Worm (Caenorhabditis elegans): ENCODE data around the gene ZK938.11.

ZK938.11 gene

ce11 chrII:9838260-9838935, 1.8 kb downstream of the ZK938.11 start, which contains the start of gene arrd-4:
Gene arrd-4 (minus strand): TSS chrII:9838310.
- TF ChIP-seq ztf-29 (GFP tag; IDR thresholded peaks at IDR 0.05) (no peak), tab-1 (GFP tag; IDR thresholded peaks at IDR 0.05) (0 out of 2 replicates have a peak, but pooled peaks have one; percentile 7)

ce11 chrII:9835958-9836357, 4.3 kb downstream of the ZK938.11 start:
- TF ChIP-seq ztf-29 (GFP tag; IDR thresholded peaks at IDR 0.05) (no peak), cog-1 (tag; optimal IDR thresholded peaks at IDR 0.05) (no peak), tab-1 (GFP tag; IDR thresholded peaks at IDR 0.05) (no peak), ref-1 (GFP tag; conservative IDR thresholded peaks at IDR 0.05) (no peak), klf-2 (GFP tag; conservative IDR thresholded peaks at IDR 0.05) (no peak), flt-1 (GFP tag; IDR thresholded peaks at IDR 0.05) (no peak), T22C8.4 (GFP tag; IDR thresholded peaks at IDR 0.05) (no peak), ztf-23 (GFP tag; IDR thresholded peaks at IDR 0.05) (no peak), med-1 (GFP tag; optimal IDR thresholded peaks at IDR 0.05; ENCODE audit: insufficient read depth) (no peak)

DNA sequence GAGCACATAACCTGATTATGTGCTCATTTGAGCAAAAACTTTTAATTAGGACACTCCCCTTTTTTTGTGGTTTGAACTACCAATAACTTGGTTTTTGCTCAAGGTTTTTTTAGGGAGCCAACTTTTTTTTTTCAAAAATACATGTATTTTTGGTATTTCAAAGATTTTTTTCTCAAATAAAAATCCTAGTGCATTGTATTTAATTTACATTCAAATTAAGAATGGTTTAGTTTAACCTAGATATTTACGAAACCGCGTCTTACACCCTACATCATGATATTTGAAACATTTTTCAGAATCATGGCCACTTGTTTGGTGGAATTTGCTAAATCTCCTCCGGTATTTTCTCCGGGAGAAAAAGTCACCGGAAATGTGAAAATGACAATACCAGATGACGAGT, 5.3 kb downstream of the ZK938.11 start, which contains the start of gene arrd-5:
arrd-5 (plus strand) TSS at position 301 of the 400 bp plus-strand sequence.
- no peak for TF ChIP-seq T22C8.4 (GFP tag; IDR thresholded peaks at IDR 0.05)
- TF ChIP-seq ztf-23 (GFP tag; IDR thresholded peaks at IDR 0.05), result no peak
- TF ChIP-seq tab-1 (GFP tag; IDR thresholded peaks at IDR 0.05), result no peak
- no peak for TF ChIP-seq med-1 (GFP tag; optimal IDR thresholded peaks at IDR 0.05; ENCODE audit: insufficient read depth)
- TF ChIP-seq ref-1 (GFP tag; conservative IDR thresholded peaks at IDR 0.05), result no peak
- no peak for TF ChIP-seq flt-1 (GFP tag; IDR thresholded peaks at IDR 0.05)
- no peak for TF ChIP-seq cog-1 (tag; optimal IDR thresholded peaks at IDR 0.05)
- no peak for TF ChIP-seq klf-2 (GFP tag; conservative IDR thresholded peaks at IDR 0.05)
- TF ChIP-seq ztf-29 (GFP tag; IDR thresholded peaks at IDR 0.05), result no peak

DNA sequence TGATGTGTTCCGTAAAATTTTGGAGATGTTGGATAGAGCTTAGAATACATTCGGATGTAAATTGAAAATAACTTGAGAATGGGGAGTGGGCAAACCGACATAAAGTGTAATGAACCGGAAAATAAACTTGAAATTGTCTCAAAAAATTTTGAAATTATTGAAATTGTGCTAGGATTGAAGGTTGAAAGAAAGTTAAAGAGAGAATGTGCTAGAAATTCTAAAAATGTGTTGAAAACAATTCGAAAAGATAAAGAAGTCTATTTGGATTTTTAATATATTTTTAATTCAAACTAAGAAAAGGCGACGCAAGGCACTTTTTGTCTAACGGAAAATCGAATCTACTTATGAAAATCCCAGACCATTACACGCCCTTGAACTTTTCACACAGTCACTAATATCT, 6.4 kb downstream of the ZK938.11 start, which contains the start of gene ZK938.3:
ZK938.3 (minus strand) TSS at position 101 of the 400 bp plus-strand sequence.
- TF ChIP-seq klf-2 (GFP tag; conservative IDR thresholded peaks at IDR 0.05) (no peak), cog-1 (tag; optimal IDR thresholded peaks at IDR 0.05) (no peak), flt-1 (GFP tag; IDR thresholded peaks at IDR 0.05) (no peak)

- TF ChIP-seq med-1 (GFP tag; optimal IDR thresholded peaks at IDR 0.05; ENCODE audit: insufficient read depth), result no peak
- no peak for TF ChIP-seq ref-1 (GFP tag; conservative IDR thresholded peaks at IDR 0.05)
- no peak for TF ChIP-seq T22C8.4 (GFP tag; IDR thresholded peaks at IDR 0.05)
- no peak for TF ChIP-seq tab-1 (GFP tag; IDR thresholded peaks at IDR 0.05)
- TF ChIP-seq klf-2 (GFP tag; conservative IDR thresholded peaks at IDR 0.05), result no peak
- TF ChIP-seq flt-1 (GFP tag; IDR thresholded peaks at IDR 0.05), result no peak
- no peak for TF ChIP-seq cog-1 (tag; optimal IDR thresholded peaks at IDR 0.05)
- TF ChIP-seq ztf-23 (GFP tag; IDR thresholded peaks at IDR 0.05), result no peak
- no peak for TF ChIP-seq ztf-29 (GFP tag; IDR thresholded peaks at IDR 0.05)
Measured at ce11 chrII:9831033-9831432, 9.2 kb downstream of the ZK938.11 start, which contains the start of gene ZK938.12. Gene ZK938.12 (plus strand): TSS chrII:9831333.

- no peak for TF ChIP-seq tab-1 (GFP tag; IDR thresholded peaks at IDR 0.05)
- TF ChIP-seq flt-1 (GFP tag; IDR thresholded peaks at IDR 0.05), result no peak
- TF ChIP-seq ref-1 (GFP tag; conservative IDR thresholded peaks at IDR 0.05), result no peak
Measured at ce11 chrII:9829108-9829507, 11.1 kb downstream of the ZK938.11 start, which contains the start of gene ZK938.1. Gene ZK938.1 (plus strand): TSS chrII:9829408.

DNA sequence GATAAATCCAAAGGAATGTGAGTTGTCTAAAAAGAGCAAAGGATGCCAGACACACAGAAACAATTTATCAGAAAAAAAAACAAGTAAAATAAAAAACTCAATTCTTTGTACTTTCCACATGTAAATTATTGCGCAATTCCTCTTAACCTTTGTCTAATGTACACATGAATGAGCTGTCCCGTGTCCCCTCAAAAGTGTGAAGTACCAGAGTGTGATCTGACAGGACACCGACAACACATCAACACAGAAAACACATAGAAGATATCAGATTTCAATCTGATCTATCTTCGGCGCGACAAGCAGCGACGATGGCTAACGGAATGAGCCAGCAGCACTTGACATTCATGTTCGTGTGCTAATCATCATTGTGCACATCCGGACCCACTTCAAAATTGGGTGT, 11.7 kb downstream of the ZK938.11 start:
- TF ChIP-seq ztf-29 (GFP tag; IDR thresholded peaks at IDR 0.05) (no peak), ref-1 (GFP tag; conservative IDR thresholded peaks at IDR 0.05) (no peak), cog-1 (tag; optimal IDR thresholded peaks at IDR 0.05) (no peak), T22C8.4 (GFP tag; IDR thresholded peaks at IDR 0.05) (no peak), ztf-23 (GFP tag; IDR thresholded peaks at IDR 0.05) (no peak), med-1 (GFP tag; optimal IDR thresholded peaks at IDR 0.05; ENCODE audit: insufficient read depth) (no peak)

DNA sequence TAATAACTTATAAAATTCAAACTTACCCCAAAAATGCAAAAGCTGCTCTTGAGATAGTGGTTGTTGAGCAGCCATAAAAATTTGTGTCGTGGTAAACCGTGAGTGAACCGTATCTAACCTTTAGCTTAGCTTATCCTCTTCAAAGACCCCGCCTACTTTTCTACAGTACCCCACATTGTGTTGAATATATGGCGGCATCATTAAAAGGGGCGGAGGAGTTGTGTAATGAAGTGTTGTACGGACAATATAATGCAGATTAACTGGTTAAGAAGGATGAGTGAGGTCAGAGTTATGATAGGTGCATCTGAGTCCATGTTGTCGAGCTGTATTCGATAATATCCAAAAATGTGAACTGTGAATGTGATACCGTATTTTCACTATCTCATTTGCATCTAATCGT, 12.4 kb downstream of the ZK938.11 start, which contains the start of gene eyg-1:
eyg-1 (minus strand) TSS at position 101 of the 400 bp plus-strand sequence.
- TF ChIP-seq T22C8.4 (GFP tag; IDR thresholded peaks at IDR 0.05), result no peak
- TF ChIP-seq klf-2 (GFP tag; conservative IDR thresholded peaks at IDR 0.05), result no peak

DNA sequence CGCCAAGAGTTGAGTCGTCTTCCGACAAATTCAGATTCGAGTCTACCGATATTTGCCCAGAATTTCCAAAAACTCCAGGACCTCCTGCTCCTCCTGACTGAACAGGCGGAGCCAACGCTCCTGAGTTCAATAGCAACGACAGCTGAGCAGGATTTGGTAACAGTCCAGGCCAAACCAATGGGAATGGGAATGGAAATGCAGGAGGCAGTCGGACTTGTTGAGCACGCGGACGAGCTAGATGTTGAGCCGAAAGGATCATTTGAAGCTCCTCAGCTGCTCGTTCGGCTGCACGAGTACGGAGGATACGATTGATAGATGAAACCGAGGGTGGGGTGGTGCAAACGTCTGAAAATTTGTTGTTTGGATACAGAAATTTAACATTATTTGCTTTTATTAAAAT, 13.3 kb downstream of the ZK938.11 start:
- TF ChIP-seq tab-1 (GFP tag; IDR thresholded peaks at IDR 0.05) (no peak), ztf-23 (GFP tag; IDR thresholded peaks at IDR 0.05) (no peak), med-1 (GFP tag; optimal IDR thresholded peaks at IDR 0.05; ENCODE audit: insufficient read depth) (no peak), klf-2 (GFP tag; conservative IDR thresholded peaks at IDR 0.05) (no peak), cog-1 (tag; optimal IDR thresholded peaks at IDR 0.05) (no peak)

DNA sequence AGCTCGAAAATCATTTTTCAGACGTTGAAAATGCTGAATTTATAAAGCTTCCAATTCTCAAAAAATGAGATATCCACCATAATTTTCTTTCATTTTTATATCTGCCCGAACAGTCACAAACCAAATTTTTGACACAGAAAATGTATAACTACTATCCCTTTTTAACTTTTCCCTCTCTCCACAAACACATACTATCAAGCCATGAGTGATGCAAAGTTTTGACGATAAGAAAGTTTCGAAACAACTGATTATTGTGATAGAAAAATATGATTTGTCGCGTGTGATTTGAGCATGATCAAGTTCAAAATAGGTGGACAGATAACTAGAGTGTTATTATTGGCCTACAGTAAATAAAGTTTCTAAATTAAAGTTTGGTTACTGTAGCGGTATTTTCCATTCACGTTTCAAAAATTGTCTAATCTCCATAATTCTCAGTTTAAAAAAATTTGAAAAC, 32.7 kb downstream of the ZK938.11 start, which contains the start of gene cyp-13A8:
cyp-13A8 (minus strand) TSS at position 51 of the 454 bp plus-strand sequence.
- TF ChIP-seq ztf-23 (GFP tag; IDR thresholded peaks at IDR 0.05), result no peak
- no peak for TF ChIP-seq klf-2 (GFP tag; conservative IDR thresholded peaks at IDR 0.05)
- no peak for TF ChIP-seq cog-1 (tag; optimal IDR thresholded peaks at IDR 0.05)
- TF ChIP-seq ztf-29 (GFP tag; IDR thresholded peaks at IDR 0.05), result no peak
- no peak for TF ChIP-seq tab-1 (GFP tag; IDR thresholded peaks at IDR 0.05)
- no peak for TF ChIP-seq T22C8.4 (GFP tag; IDR thresholded peaks at IDR 0.05)
- no peak for TF ChIP-seq med-1 (GFP tag; optimal IDR thresholded peaks at IDR 0.05; ENCODE audit: insufficient read depth)
- no peak for TF ChIP-seq flt-1 (GFP tag; IDR thresholded peaks at IDR 0.05)
- no peak for TF ChIP-seq ref-1 (GFP tag; conservative IDR thresholded peaks at IDR 0.05)
